Worm (Caenorhabditis elegans): ENCODE measurements around the gene nhr-232.

Gene nhr-232

DNA sequence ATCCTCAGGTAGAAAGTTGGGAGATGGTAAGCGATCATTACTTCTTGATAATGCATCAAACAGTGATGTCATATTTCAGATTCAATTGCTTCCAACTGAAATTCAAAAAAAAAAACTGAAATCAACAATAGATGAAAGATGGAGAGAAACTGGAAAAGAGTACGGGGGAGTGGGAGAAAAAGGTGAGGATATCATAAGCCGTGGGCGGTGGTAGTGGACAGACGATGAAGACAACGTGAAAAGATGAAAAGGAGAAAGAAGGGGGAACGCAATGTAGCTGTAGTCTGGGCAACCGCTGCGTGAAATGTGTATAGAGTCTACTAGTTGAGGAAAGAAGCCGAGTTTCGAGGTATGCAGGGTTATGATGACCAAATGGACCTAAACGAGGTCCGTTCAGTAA lies 51.3 kb downstream of the nhr-232 start, which contains the start of gene che-12:
TSS of gene che-12 (minus strand) at position 101 of the 400 bp plus-strand sequence.
- TF ChIP-seq klf-2 (GFP tag; conservative IDR thresholded peaks at IDR 0.05), result no peak
- TF ChIP-seq ztf-23 (GFP tag; IDR thresholded peaks at IDR 0.05), result no peak
- no peak for TF ChIP-seq cog-1 (tag; optimal IDR thresholded peaks at IDR 0.05)
- no peak for TF ChIP-seq T22C8.4 (GFP tag; IDR thresholded peaks at IDR 0.05)
- TF ChIP-seq ztf-29 (GFP tag; IDR thresholded peaks at IDR 0.05), result no peak
- TF ChIP-seq ref-1 (GFP tag; conservative IDR thresholded peaks at IDR 0.05), result no peak
- TF ChIP-seq tab-1 (GFP tag; IDR thresholded peaks at IDR 0.05), result no peak
- no peak for TF ChIP-seq flt-1 (GFP tag; IDR thresholded peaks at IDR 0.05)
- TF ChIP-seq med-1 (GFP tag; optimal IDR thresholded peaks at IDR 0.05; ENCODE audit: insufficient read depth), result no peak

All from whole organism, midembryonic.